Worm (Caenorhabditis elegans) whole organism, L3 larva: Measurements from ENCODE around the gene pgm-2.
A peak's percentile ranks its signal among the peaks of the same experiment; 100 is the strongest.

Experiments used
- ZK546.5 ChIP-seq: sonication (generic microtip); optimal IDR thresholded peaks from 2 replicates; lab custom pipeline; 2017; ENCODE audit warnings: missing biosample characterization, missing genetic modification characterization
- aly-2 ChIP-seq: fragments of 150-350 bp; optimal IDR thresholded peaks from 2 replicates; lab custom pipeline; 2014; ENCODE audit warnings: missing biosample characterization, missing genetic modification characterization
- ama-1 ChIP-seq: fragments of 150-350 bp; optimal IDR thresholded peaks from 2 replicates; lab custom pipeline; 2018
- ceh-16 ChIP-seq: sonication (generic microtip); optimal IDR thresholded peaks from 2 replicates; lab custom pipeline; 2017; ENCODE audit warnings: missing biosample characterization, missing genetic modification characterization
- ceh-28 ChIP-seq: fragments of 150-350 bp; optimal IDR thresholded peaks from 2 replicates; lab custom pipeline; 2014; ENCODE audit warnings: missing biosample characterization, missing genetic modification reagents, missing genetic modification characterization
- ceh-82 ChIP-seq: fragments of 150-350 bp; optimal IDR thresholded peaks from 2 replicates; lab custom pipeline; 2014; ENCODE audit warnings: missing biosample characterization, missing genetic modification characterization
- ceh-9 ChIP-seq: sonication (generic microtip); optimal IDR thresholded peaks from 2 replicates; lab custom pipeline; 2018; ENCODE audit warnings: missing biosample characterization, missing genetic modification characterization
- daf-12 ChIP-seq: fragments of 150-350 bp; optimal IDR thresholded peaks from 2 replicates; lab custom pipeline; 2014; ENCODE audit warnings: missing biosample characterization, missing genetic modification reagents, missing genetic modification characterization
- egl-27 ChIP-seq: sonication (generic microtip); optimal IDR thresholded peaks from 4 replicates; lab custom pipeline; 2017; ENCODE audit warnings: missing biosample characterization, missing genetic modification reagents, missing genetic modification characterization
- elt-2 ChIP-seq: sonication (generic microtip); optimal IDR thresholded peaks from 2 replicates; lab custom pipeline; 2016; ENCODE audit warnings: missing genetic modification reagents, mild to moderate bottlenecking, missing genetic modification characterization, missing compliant biosample characterization
- elt-3 ChIP-seq, 3 experiments: fragments of 150-350 bp in 1 of 3; sonication (generic microtip) in 2 of 3; optimal IDR thresholded peaks; 2 replicates in 2 of 3; 4 replicates in 1 of 3; lab custom pipeline; 2014 to 2017; ENCODE audit warnings: missing biosample characterization in 3 of 3, missing genetic modification characterization in 3 of 3
- eor-1 ChIP-seq, 2 experiments: fragments of 150-350 bp; optimal IDR thresholded peaks; 2 replicates each; lab custom pipeline; 2014 to 2018; ENCODE audit warnings: missing biosample characterization in 2 of 2, missing genetic modification characterization in 2 of 2
- fos-1 ChIP-seq: fragments of 150-350 bp; optimal IDR thresholded peaks from 2 replicates; lab custom pipeline; 2014; ENCODE audit warnings: missing biosample characterization, missing genetic modification characterization
- lin-15B ChIP-seq: fragments of 150-350 bp; optimal IDR thresholded peaks from 2 replicates; lab custom pipeline; 2014; ENCODE audit warnings: missing biosample characterization, missing genetic modification characterization
- lin-39 ChIP-seq: fragments of 150-350 bp; optimal IDR thresholded peaks from 2 replicates; lab custom pipeline; 2018; ENCODE audit warnings: missing biosample characterization, missing genetic modification reagents, missing genetic modification characterization
- lsy-12 ChIP-seq: sonication (generic microtip); optimal IDR thresholded peaks from 2 replicates; lab custom pipeline; 2016; ENCODE audit warnings: mild to moderate bottlenecking, missing genetic modification characterization, missing compliant biosample characterization
- mdl-1 ChIP-seq: fragments of 150-350 bp; optimal IDR thresholded peaks from 2 replicates; lab custom pipeline; 2014; ENCODE audit warnings: missing biosample characterization, missing genetic modification characterization
- mml-1 ChIP-seq: fragments of 150-350 bp; sonication (generic microtip); optimal IDR thresholded peaks from 3 replicates; lab custom pipeline; 2014; ENCODE audit warnings: missing biosample characterization, missing genetic modification characterization
- nfya-1 ChIP-seq: sonication (generic microtip); optimal IDR thresholded peaks from 2 replicates; lab custom pipeline; 2017; ENCODE audit warnings: missing genetic modification characterization, mild to moderate bottlenecking, missing compliant biosample characterization, antibody characterized with exemption, moderate library complexity; ENCODE audit not compliant: insufficient read depth
- nhr-11 ChIP-seq: fragments of 150-350 bp; optimal IDR thresholded peaks from 2 replicates; lab custom pipeline; 2014; ENCODE audit warnings: missing biosample characterization, missing genetic modification characterization
- nhr-12 ChIP-seq: fragments of 150-350 bp; optimal IDR thresholded peaks from 2 replicates; lab custom pipeline; 2014; ENCODE audit warnings: missing biosample characterization, missing genetic modification characterization
- nhr-23 ChIP-seq: fragments of 150-350 bp; optimal IDR thresholded peaks from 2 replicates; lab custom pipeline; 2014; ENCODE audit warnings: missing biosample characterization, missing genetic modification reagents, missing genetic modification characterization
- nhr-237 ChIP-seq: fragments of 150-350 bp; optimal IDR thresholded peaks from 2 replicates; lab custom pipeline; 2014; ENCODE audit warnings: missing biosample characterization, missing genetic modification characterization
- nhr-25 ChIP-seq: sonication (generic microtip); optimal IDR thresholded peaks from 2 replicates; lab custom pipeline; 2017; ENCODE audit warnings: missing biosample characterization, missing genetic modification characterization
- nhr-28 ChIP-seq: fragments of 150-350 bp; optimal IDR thresholded peaks from 2 replicates; lab custom pipeline; 2014; ENCODE audit warnings: missing biosample characterization, missing genetic modification characterization
- nhr-43 ChIP-seq: sonication (generic microtip); optimal IDR thresholded peaks from 2 replicates; lab custom pipeline; 2016; ENCODE audit warnings: mild to moderate bottlenecking, missing genetic modification characterization, missing compliant biosample characterization; ENCODE audit not compliant: poor library complexity, severe bottlenecking
- nhr-76 ChIP-seq: fragments of 150-350 bp; sonication (generic microtip); optimal IDR thresholded peaks from 5 replicates; lab custom pipeline; 2014; ENCODE audit warnings: missing biosample characterization, missing genetic modification characterization
- nhr-77 ChIP-seq: fragments of 150-350 bp; optimal IDR thresholded peaks from 2 replicates; lab custom pipeline; 2014; ENCODE audit warnings: missing biosample characterization, missing genetic modification characterization
- pha-4 ChIP-seq: fragments of 150-350 bp; optimal IDR thresholded peaks from 2 replicates; lab custom pipeline; 2014; ENCODE audit warnings: missing biosample characterization, missing genetic modification reagents, missing genetic modification characterization
- pqm-1 ChIP-seq: fragments of 150-350 bp; optimal IDR thresholded peaks from 2 replicates; lab custom pipeline; 2017; ENCODE audit warnings: missing biosample characterization, missing genetic modification characterization, inconsistent platforms
- skn-1 ChIP-seq: fragments of 150-350 bp; optimal IDR thresholded peaks from 2 replicates; lab custom pipeline; 2014; ENCODE audit warnings: missing biosample characterization, missing genetic modification characterization
- tbx-2 ChIP-seq: sonication (generic microtip); optimal IDR thresholded peaks from 2 replicates; lab custom pipeline; 2016; ENCODE audit warnings: mild to moderate bottlenecking, missing genetic modification characterization, missing compliant biosample characterization
- zag-1 ChIP-seq: fragments of 150-350 bp; optimal IDR thresholded peaks from 2 replicates; lab custom pipeline; 2014; ENCODE audit warnings: missing biosample characterization, missing genetic modification characterization
- ztf-4 ChIP-seq: fragments of 150-350 bp; optimal IDR thresholded peaks from 2 replicates; lab custom pipeline; 2014; ENCODE audit warnings: missing biosample characterization, missing genetic modification characterization

pgm-2 gene

DNA sequence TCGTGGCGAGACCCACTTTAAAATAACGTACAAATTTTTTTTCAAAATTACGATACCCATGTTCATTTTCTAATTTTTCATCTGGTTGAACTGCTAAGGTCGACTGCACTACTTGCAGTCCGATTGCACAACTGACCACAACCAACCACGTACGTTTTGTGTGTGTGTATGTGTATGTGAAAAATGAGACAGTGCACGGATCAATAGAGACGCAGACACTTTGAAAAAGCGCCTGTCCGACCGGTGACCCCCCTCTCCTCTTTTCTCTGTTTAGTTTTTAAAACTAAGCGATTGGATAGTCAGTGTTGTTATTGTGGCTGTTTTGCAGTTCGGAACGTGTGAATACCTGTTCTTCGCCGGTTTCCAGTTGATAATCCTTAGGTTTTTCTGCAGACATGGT, 40.4 kb upstream of the pgm-2 start:
- TF ChIP-seq pha-4 (tag; lab: Kevin White, UChicago) (peak; percentile 50), aly-2 (tag; lab: Kevin White, UChicago) (no peak), lsy-12 (tag; lab: Kevin White, UChicago) (peak; percentile 16), nhr-23 (tag; lab: Kevin White, UChicago) (peak; percentile 16), lin-15B (tag; lab: Kevin White, UChicago) (peak; percentile 15), zag-1 (tag; lab: Kevin White, UChicago) (no peak), daf-12 (tag; lab: Kevin White, UChicago) (no peak), ceh-9 (tag; lab: Kevin White, UChicago) (no peak), elt-3 (tag; optimal IDR thresholded peaks at IDR 0.05; lab: Kevin White, UChicago) (no peak), nfya-1 (tag; lab: Kevin White, UChicago) (peak; percentile 48), ceh-28 (tag; lab: Kevin White, UChicago) (peak; percentile 41), eor-1 (tag; optimal IDR thresholded peaks at IDR 0.05; lab: Kevin White, UChicago) (no peak), nhr-11 (no peak), nhr-25 (tag; lab: Kevin White, UChicago) (peak; percentile 21)

DNA sequence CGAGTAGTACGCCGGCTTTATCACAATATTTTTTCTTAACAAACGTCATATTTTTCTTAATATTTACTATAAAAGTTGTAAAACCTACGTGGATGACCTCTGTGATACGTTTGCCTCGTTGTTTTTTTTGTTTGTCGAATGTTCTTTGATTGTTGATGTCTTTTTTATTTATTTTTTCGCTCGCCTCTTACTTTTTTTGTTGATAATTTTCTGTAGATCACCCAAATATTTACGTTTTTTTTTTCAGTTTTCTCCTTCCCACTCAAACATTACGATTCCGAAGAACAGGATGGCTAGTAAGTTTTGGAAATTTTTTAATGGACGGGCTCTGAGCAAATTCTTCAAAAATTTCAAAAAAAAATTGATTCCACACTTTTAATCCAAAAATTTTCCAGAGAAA, 38.8 kb upstream of the pgm-2 start:
- TF ChIP-seq nhr-77 (no peak), nhr-23 (tag; lab: Kevin White, UChicago) (no peak), pha-4 (tag; lab: Kevin White, UChicago) (peak; percentile 91)

DNA sequence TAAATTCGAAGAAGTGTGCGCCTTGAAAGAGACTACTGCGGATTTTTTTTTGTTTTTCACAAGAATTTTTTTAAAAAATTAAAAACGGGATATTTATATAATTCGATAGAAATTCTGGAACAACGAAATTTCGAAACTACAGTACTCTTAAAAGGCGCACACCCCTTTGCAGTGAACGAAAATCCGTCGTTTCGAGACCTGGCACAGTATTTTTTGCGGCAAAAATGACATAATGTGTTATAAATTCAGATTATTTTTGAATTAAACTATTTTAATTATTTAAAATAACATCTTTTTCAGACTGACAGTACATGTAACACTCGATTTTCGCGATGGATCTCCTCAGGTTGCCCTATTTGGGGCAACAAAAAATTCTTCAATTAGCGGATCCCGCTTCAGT, 36.2 kb upstream of the pgm-2 start, which contains the start of gene F56A8.4:
TSS of gene F56A8.4 (plus strand) at position 301 of the 400 bp plus-strand sequence.
- TF ChIP-seq ama-1 (no peak), tbx-2 (tag; lab: Kevin White, UChicago) (no peak), nhr-237 (tag; lab: Kevin White, UChicago) (no peak), nhr-76 (tag; lab: Kevin White, UChicago) (no peak), lin-15B (tag; lab: Kevin White, UChicago) (no peak), lin-39 (no peak), nhr-43 (tag; lab: Kevin White, UChicago) (no peak), pqm-1 (no peak), fos-1 (tag; lab: Kevin White, UChicago) (no peak), eor-1 (tag; optimal IDR thresholded peaks at IDR 0.05; lab: Kevin White, UChicago) (no peak), nhr-28 (tag; lab: Kevin White, UChicago) (no peak), ceh-82 (tag; lab: Kevin White, UChicago) (no peak), nhr-23 (tag; lab: Kevin White, UChicago) (no peak), mml-1 (tag; lab: Kevin White, UChicago) (no peak), mdl-1 (tag; lab: Kevin White, UChicago) (no peak), ceh-28 (tag; lab: Kevin White, UChicago) (no peak), ZK546.5 (tag; lab: Kevin White, UChicago) (no peak)

DNA sequence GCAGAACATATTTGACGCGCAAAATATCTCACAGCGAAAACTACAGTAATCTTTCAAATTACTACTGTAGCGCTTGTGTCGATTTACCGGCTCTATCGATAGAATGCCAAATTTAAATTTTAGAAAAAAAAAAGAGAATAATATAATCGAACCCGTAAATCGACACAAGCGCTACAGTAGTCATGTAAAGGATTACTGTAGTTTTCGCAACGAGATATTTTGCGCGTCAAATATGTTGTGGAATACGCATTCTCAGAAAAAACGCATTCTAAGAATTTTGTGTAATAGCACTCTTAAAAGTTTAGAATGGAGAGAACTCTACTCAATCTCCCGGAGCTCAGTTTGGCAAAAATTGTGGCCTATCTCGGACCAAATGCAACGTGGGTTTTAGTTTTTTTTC, 33.6 kb upstream of the pgm-2 start, which contains the start of gene F56A8.5:
TSS of gene F56A8.5 (plus strand) at position 301 of the 400 bp plus-strand sequence.
- no peak for TF ChIP-seq nhr-23 (tag; lab: Kevin White, UChicago)
- TF ChIP-seq egl-27: no peak
- TF ChIP-seq nhr-11: no peak
- TF ChIP-seq mml-1 (tag; lab: Kevin White, UChicago): no peak
- TF ChIP-seq ceh-16: no peak
- no peak for TF ChIP-seq ceh-82 (tag; lab: Kevin White, UChicago)
- no peak for TF ChIP-seq nhr-28 (tag; lab: Kevin White, UChicago)
- TF ChIP-seq lin-39: no peak
- no peak for TF ChIP-seq nfya-1 (tag; lab: Kevin White, UChicago)
- no peak for TF ChIP-seq skn-1 (tag; lab: Kevin White, UChicago)
- TF ChIP-seq lin-15B (tag; lab: Kevin White, UChicago): no peak
- TF ChIP-seq tbx-2 (tag; lab: Kevin White, UChicago): no peak
- TF ChIP-seq nhr-43 (tag; lab: Kevin White, UChicago): no peak
- TF ChIP-seq ama-1: no peak
- TF ChIP-seq nhr-76 (tag; lab: Kevin White, UChicago): no peak
- TF ChIP-seq ZK546.5 (tag; lab: Kevin White, UChicago): no peak

DNA sequence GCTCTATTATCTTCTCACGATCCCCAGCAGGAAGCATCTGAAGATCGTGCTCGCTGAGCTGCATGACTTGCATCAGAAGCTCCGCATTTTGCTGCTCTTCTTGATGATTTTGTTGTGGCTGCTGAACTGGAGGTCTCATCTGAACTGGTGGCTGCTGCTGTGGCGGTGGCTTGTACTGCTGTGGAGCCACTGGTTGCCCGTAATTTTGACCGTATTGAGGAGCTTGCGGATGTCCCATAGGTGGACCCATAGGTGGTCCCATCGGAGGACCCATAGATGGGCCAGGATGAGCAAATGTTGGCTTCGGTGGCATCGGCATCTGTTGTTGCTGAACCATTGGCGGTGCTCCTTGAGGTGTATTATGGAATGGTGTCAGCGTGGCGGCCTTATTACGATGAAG, 32.1 kb upstream of the pgm-2 start:
- no peak for TF ChIP-seq ztf-4 (tag; lab: Kevin White, UChicago)
- TF ChIP-seq nhr-12 (tag; lab: Kevin White, UChicago): no peak
- TF ChIP-seq elt-2 (tag; lab: Kevin White, UChicago): no peak
- TF ChIP-seq nhr-76 (tag; lab: Kevin White, UChicago): no peak
- no peak for TF ChIP-seq ceh-82 (tag; lab: Kevin White, UChicago)
- no peak for TF ChIP-seq skn-1 (tag; lab: Kevin White, UChicago)
- TF ChIP-seq nhr-25 (tag; lab: Kevin White, UChicago): no peak
- TF ChIP-seq, all 47 proteins: peak for 0
